Worm (Caenorhabditis elegans) whole organism, midembryonic: ENCODE results near the gene poml-4.

ENCODE experiments used
- T22C8.4 ChIP-seq: fragments of 200-800 bp; sonication (Bioruptor generic); IDR thresholded peaks from 2 replicates; pipeline ENCODE4 v1.3.6; 2022; ENCODE audit warnings: missing genetic modification characterization, missing compliant biosample characterization
- cog-1 ChIP-seq: sonication (generic microtip); optimal IDR thresholded peaks from 2 replicates; lab custom pipeline; 2016; ENCODE audit warnings: missing genetic modification characterization, missing compliant biosample characterization
- klf-2 ChIP-seq: fragments of 200-800 bp; sonication (Bioruptor generic); conservative IDR thresholded peaks from 2 replicates; pipeline ENCODE4 v1.3.6; 2022; ENCODE audit warnings: missing genetic modification reagents, missing genetic modification characterization, missing compliant biosample characterization
- med-1 ChIP-seq: sonication (generic microtip); optimal IDR thresholded peaks from 2 replicates; lab custom pipeline; 2017; ENCODE audit warnings: missing genetic modification characterization, mild to moderate bottlenecking, missing compliant biosample characterization, antibody characterized with exemption, missing genetic modification reagents; ENCODE audit not compliant: insufficient read depth
- ref-1 ChIP-seq: fragments of 200-800 bp; sonication (Bioruptor generic); conservative IDR thresholded peaks from 2 replicates; pipeline ENCODE4 v1.3.6; 2022; ENCODE audit warnings: missing genetic modification reagents, missing genetic modification characterization, missing compliant biosample characterization
- tab-1 ChIP-seq: fragments of 200-800 bp; sonication (Bioruptor generic); IDR thresholded peaks from 2 replicates; pipeline ENCODE4 v1.3.6; 2022; ENCODE audit warnings: missing genetic modification characterization, missing compliant biosample characterization
- ztf-29 ChIP-seq: fragments of 200-800 bp; sonication (Bioruptor generic); IDR thresholded peaks from 2 replicates; pipeline ENCODE4 v1.3.6; 2022; ENCODE audit warnings: missing genetic modification reagents, missing genetic modification characterization, missing compliant biosample characterization

The poml-4 gene

DNA sequence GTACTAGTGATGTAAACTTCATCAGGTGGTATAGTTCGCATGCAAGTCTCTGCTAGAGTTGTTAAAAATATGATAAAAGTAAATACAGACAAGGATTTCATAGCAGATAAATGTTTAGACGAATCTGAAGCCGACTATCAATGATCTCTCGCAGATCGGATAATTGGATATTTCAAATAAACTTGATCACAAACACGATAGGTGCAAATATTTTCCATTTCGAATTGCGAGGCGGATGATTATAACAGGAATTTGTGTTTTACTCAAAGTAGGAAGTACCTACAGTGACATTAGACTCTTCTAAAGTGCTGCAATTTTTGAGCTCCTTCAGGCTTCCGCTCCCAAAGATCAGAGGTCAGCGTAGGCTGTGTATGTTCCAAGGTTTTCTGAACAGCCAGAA is 49.1 kb downstream of the poml-4 start, which contains the start of gene T07H3.7:
TSS of gene T07H3.7 (minus strand) at position 101 of the 400 bp plus-strand sequence.
- no peak for TF ChIP-seq ref-1 (GFP tag; lab: Robert Waterston, UW)
- TF ChIP-seq cog-1: no peak
- no peak for TF ChIP-seq klf-2 (GFP tag; lab: Robert Waterston, UW)
- TF ChIP-seq ztf-29 (GFP tag; lab: Robert Waterston, UW): no peak
- TF ChIP-seq T22C8.4 (GFP tag; lab: Robert Waterston, UW): no peak
- TF ChIP-seq med-1 (GFP tag; lab: Kevin White, UChicago): no peak
- TF ChIP-seq tab-1 (GFP tag; lab: Robert Waterston, UW): no peak
